Fruit fly (Drosophila melanogaster) whole organism, wandering third instar larva: ENCODE results near the gene CG42450.

ENCODE experiments used
- dsf ChIP-seq: sonication (Bioruptor generic); optimal IDR thresholded peaks from 2 replicates; lab custom pipeline; 2016; ENCODE audit warnings: missing biosample characterization, missing genetic modification characterization, borderline replicate concordance
- h ChIP-seq: fragments of 200-800 bp; sonication (Bioruptor generic); optimal IDR thresholded peaks from 3 replicates; lab custom pipeline; 2016; ENCODE audit warnings: missing biosample characterization, mild to moderate bottlenecking, missing genetic modification characterization

Gene CG42450

DNA sequence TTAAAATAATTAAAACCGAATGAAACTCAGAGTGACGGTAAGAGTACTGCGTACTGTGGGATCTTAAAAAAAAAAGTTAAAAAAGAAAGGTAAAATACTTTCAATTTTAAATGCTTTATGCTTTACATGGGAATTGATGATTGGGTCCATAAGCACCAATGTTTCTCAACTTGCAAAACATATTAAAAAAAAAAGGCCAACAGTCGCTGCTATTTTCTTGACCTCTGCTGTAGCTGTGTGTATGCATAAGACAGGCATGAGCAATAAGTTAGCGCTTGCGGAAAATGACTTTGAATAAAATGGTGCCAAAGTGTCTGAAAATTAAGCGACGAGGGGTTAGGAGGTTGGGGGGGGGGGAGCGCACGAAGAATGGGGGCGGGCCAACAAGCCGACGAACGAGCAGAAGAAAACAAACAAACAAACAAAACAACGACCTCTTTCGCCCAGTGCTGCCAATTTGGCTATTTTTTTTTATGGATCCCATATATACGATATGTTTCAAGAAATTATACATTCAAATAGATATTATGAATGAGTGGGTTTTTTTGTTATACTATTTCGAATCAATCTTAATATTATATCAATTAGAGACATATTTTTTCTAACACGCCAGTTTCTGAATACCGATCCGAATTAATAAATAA lies 56.5 kb downstream of the CG42450 start (continued):
- TF ChIP-seq h: peak; percentile 62
- TF ChIP-seq dsf: no peak
